Fruit fly (Drosophila melanogaster): ENCODE measurements around the gene Ptp99A.

Ptp99A gene

DNA sequence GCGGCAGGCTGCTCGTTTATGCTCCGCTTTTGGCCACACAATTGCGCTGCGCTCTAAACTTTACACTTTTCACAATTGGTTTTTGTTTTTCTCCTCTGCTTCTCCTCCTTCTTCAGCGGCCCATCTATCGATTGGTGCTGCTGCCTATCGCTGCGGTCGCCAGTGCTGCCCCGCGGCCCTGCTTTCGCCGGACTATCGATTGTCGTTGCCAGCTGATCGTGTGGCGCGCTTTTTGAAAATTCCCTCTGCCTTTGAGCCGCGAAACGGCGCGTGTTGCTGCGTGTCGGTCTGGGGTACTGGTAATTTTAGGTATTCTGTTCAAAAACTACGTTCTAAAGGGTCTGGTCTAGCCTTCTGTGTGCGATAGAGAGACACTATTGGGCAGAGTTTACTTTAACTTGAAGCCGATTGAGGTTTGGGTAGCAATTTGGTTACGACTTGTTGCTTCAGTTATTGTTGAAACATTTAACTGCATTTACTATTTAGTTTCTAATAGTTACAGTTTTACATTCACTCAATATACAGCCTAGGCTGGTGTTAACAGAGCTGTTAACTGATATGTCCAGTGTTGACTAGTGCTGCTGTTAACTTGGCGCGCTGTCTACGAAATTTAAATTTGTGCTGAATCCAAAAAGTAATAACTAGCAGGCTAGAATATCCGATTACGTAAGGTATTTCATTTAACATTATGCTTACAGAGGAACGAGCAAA lies 126.1 kb downstream of the Ptp99A start, which contains the start of gene Trc8:
Trc8 (minus strand) TSS at position 392 of the 711 bp plus-strand sequence.
- no peak for TF ChIP-seq Clk (GFP tag; optimal IDR thresholded peaks at IDR 0.05)
- TF ChIP-seq bab1 (GFP tag; optimal IDR thresholded peaks at IDR 0.05): peak; percentile 27

DNA sequence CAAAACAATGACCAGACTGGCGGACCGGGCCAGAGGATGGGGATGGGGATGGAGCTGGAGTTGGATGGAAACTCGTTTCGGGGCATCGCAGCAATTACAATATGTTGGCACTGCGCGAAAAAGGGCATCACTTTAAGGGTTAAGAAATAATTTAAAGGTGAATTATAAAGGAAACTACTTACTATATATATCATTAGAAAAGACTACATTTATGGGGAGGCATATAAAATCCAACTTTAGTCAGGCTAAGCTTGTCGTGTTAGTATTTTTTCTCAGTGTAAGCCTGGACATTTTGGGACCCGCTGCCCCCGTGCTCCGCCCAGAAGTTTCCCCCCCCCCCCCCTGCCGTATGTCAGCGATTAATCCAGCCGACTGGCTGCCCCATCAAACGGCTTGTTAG lies 129.1 kb downstream of the Ptp99A start:
- TF ChIP-seq bab1 (GFP tag; optimal IDR thresholded peaks at IDR 0.05) (no peak), CG1620 (GFP tag; optimal IDR thresholded peaks at IDR 0.05) (no peak), tj (GFP tag; optimal IDR thresholded peaks at IDR 0.05) (no peak), kay (GFP tag; ENCODE audit: borderline replicate concordance) (no peak), toe (GFP tag; optimal IDR thresholded peaks at IDR 0.05) (no peak), cnc (optimal IDR thresholded peaks at IDR 0.05) (no peak), Mnt (GFP tag; optimal IDR thresholded peaks at IDR 0.05) (no peak), CG12768 (GFP tag; optimal IDR thresholded peaks at IDR 0.05) (no peak), CG5204 (GFP tag; optimal IDR thresholded peaks at IDR 0.05) (no peak), ovo (GFP tag; optimal IDR thresholded peaks at IDR 0.05) (no peak), CG7101 (tag; optimal IDR thresholded peaks at IDR 0.05) (no peak), Crg-1 (GFP tag; optimal IDR thresholded peaks at IDR 0.05) (no peak), cic (GFP tag; optimal IDR thresholded peaks at IDR 0.05) (no peak), Hr96 (GFP tag; optimal IDR thresholded peaks at IDR 0.05) (no peak), pad (GFP tag; optimal IDR thresholded peaks at IDR 0.05) (no peak), CG33017 (tag; optimal IDR thresholded peaks at IDR 0.05) (no peak), CG14711 (tag; optimal IDR thresholded peaks at IDR 0.05) (no peak), CG11617 (GFP tag; optimal IDR thresholded peaks at IDR 0.05) (no peak)

DNA sequence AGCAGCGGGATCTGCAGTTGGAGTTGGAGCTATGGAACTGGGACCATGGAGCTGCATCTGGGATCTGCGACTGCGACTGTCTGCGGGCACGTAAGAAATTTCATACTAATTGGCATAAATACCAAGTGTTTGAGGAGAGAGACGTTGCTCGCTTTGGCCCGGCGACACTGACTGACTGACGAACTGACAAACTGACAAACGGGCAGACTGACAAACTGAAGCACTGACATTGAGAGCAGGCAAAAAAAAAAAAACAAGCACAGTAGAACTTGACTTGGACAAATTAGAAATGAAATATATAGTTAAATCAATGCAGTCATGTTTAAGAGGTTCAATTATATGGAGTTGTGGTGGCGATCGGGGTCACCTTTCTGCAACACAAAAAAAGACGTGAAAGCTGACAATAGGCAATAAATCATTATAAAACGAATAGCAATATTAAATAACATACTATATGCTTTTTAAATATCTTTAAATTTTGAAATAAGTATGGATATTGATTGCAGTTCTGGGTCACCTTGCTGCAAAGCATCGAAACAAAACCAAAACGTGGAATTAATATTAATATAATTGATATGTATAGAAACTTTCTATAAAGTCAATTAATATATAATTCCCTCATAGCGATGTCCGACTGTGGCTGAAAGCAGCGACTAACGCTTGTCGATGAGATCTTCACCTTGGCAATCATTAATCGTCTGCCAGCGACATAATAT lies 131.3 kb downstream of the Ptp99A start:
- no peak for TF ChIP-seq toe (GFP tag; optimal IDR thresholded peaks at IDR 0.05)
- TF ChIP-seq CG5204 (GFP tag; optimal IDR thresholded peaks at IDR 0.05): no peak
- TF ChIP-seq CG12768 (GFP tag; optimal IDR thresholded peaks at IDR 0.05): no peak
- no peak for TF ChIP-seq Mnt (GFP tag; optimal IDR thresholded peaks at IDR 0.05)
- TF ChIP-seq CG11617 (GFP tag; optimal IDR thresholded peaks at IDR 0.05): no peak
- no peak for TF ChIP-seq CG7045 (GFP tag; optimal IDR thresholded peaks at IDR 0.05)
- TF ChIP-seq kay (GFP tag; ENCODE audit: borderline replicate concordance): no peak
- no peak for TF ChIP-seq pad (GFP tag; optimal IDR thresholded peaks at IDR 0.05)
- TF ChIP-seq cnc (optimal IDR thresholded peaks at IDR 0.05): no peak
- no peak for TF ChIP-seq Hr96 (GFP tag; optimal IDR thresholded peaks at IDR 0.05)
- TF ChIP-seq CG1620 (GFP tag; optimal IDR thresholded peaks at IDR 0.05): no peak
- no peak for TF ChIP-seq Crg-1 (GFP tag; optimal IDR thresholded peaks at IDR 0.05)
- TF ChIP-seq CG7101 (tag; optimal IDR thresholded peaks at IDR 0.05): no peak
- TF ChIP-seq CG33017 (tag; optimal IDR thresholded peaks at IDR 0.05): no peak
- no peak for TF ChIP-seq bab1 (GFP tag; optimal IDR thresholded peaks at IDR 0.05)
- TF ChIP-seq tj (GFP tag; optimal IDR thresholded peaks at IDR 0.05): no peak
- no peak for TF ChIP-seq CG14711 (tag; optimal IDR thresholded peaks at IDR 0.05)

DNA sequence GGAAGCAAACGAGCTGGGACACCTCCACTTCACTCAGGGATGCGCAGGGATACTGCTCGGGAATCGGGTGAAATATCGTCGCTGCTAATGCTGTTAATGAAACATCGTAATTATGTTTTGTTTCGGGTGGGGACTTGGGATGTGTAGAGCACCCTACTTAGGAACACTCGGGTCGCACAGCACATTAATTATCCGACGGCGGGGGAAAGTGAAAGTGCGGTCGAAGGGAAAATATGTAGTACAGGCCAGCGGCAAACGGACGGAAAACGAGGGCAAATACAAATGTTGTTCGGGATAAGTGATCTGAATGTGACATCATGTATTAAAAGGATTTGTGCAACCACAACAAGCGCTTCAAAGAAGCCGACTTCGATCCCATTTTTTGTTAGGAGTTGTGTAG lies 134.0 kb downstream of the Ptp99A start:
- TF ChIP-seq Clk (GFP tag; optimal IDR thresholded peaks at IDR 0.05): no peak
- no peak for TF ChIP-seq CG1620 (GFP tag; optimal IDR thresholded peaks at IDR 0.05)
- TF ChIP-seq ovo (GFP tag; optimal IDR thresholded peaks at IDR 0.05): no peak
- no peak for TF ChIP-seq CG12768 (GFP tag; optimal IDR thresholded peaks at IDR 0.05)
- TF ChIP-seq CG14711 (tag; optimal IDR thresholded peaks at IDR 0.05): no peak
- no peak for TF ChIP-seq toe (GFP tag; optimal IDR thresholded peaks at IDR 0.05)
- no peak for TF ChIP-seq tj (GFP tag; optimal IDR thresholded peaks at IDR 0.05)
- no peak for TF ChIP-seq cnc (optimal IDR thresholded peaks at IDR 0.05)
- TF ChIP-seq bab1 (GFP tag; optimal IDR thresholded peaks at IDR 0.05): no peak
- TF ChIP-seq pad (GFP tag; optimal IDR thresholded peaks at IDR 0.05): no peak
- TF ChIP-seq cic (GFP tag; optimal IDR thresholded peaks at IDR 0.05): no peak
- no peak for TF ChIP-seq Mnt (GFP tag; optimal IDR thresholded peaks at IDR 0.05)
- TF ChIP-seq CG11617 (GFP tag; optimal IDR thresholded peaks at IDR 0.05): no peak
- TF ChIP-seq kay (GFP tag; ENCODE audit: borderline replicate concordance): no peak
- no peak for TF ChIP-seq CG7101 (tag; optimal IDR thresholded peaks at IDR 0.05)
- TF ChIP-seq CG5204 (GFP tag; optimal IDR thresholded peaks at IDR 0.05): no peak
- no peak for TF ChIP-seq Hr96 (GFP tag; optimal IDR thresholded peaks at IDR 0.05)
- TF ChIP-seq CG33017 (tag; optimal IDR thresholded peaks at IDR 0.05): no peak
- TF ChIP-seq CG7045 (GFP tag; optimal IDR thresholded peaks at IDR 0.05): no peak
- no peak for TF ChIP-seq Crg-1 (GFP tag; optimal IDR thresholded peaks at IDR 0.05)

DNA sequence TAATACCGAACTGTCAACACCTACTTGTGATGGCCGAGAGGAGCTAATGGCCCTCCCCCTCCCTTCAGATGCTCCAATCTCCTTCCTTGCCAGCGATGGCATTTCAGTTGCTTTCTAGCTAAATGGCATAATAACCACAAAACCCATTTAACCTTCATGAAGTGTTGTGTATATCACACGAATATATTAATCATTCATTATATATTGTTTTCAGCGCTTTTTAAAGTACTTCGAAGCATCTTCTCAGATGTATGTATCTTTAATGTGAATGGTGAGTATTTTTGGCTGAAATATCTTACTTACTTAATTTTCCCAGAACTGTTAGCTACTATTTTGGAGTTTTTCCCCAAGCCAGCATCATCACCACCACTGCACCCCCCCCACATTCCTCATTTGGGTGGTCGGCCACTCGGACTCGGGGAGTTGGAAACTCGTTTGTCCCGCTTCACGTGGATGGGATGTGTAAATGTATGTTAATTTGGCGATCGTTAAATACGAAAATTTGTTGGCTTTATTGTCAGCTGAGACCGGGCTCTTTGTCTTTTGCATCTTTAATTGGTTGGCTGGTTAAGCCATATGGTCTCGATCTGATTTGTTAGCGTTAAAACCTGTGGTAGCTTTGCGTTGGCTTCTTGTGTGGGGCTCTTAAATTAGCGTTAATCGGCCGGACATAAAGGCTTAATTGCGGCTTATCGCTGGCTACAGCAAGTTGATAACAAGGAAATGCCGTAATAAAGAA lies 135.0 kb downstream of the Ptp99A start:
- TF ChIP-seq toe (GFP tag; optimal IDR thresholded peaks at IDR 0.05): no peak
- no peak for TF ChIP-seq Crg-1 (GFP tag; optimal IDR thresholded peaks at IDR 0.05)
- TF ChIP-seq Hr96 (GFP tag; optimal IDR thresholded peaks at IDR 0.05): no peak
- TF ChIP-seq kay (GFP tag; ENCODE audit: borderline replicate concordance): no peak
- TF ChIP-seq CG12768 (GFP tag; optimal IDR thresholded peaks at IDR 0.05): no peak
- TF ChIP-seq CG1620 (GFP tag; optimal IDR thresholded peaks at IDR 0.05): no peak
- no peak for TF ChIP-seq Clk (GFP tag; optimal IDR thresholded peaks at IDR 0.05)
- TF ChIP-seq bab1 (GFP tag; optimal IDR thresholded peaks at IDR 0.05): no peak
